Fruit fly (Drosophila melanogaster) whole organism, pupa: ENCODE results near the gene Hph.

Experiments used
- CG10348 ChIP-seq: fragments of 200-800 bp; sonication (Bioruptor generic); IDR thresholded peaks from 2 replicates; pipeline ENCODE4 v1.3.6; 2022; ENCODE audit warnings: missing biosample characterization, missing genetic modification characterization
- CG12605 ChIP-seq: fragments of 200-800 bp; sonication (Bioruptor generic); IDR thresholded peaks from 2 replicates; pipeline ENCODE4 v1.3.6; 2022; ENCODE audit warnings: missing biosample characterization, missing genetic modification characterization
- CG13204 ChIP-seq: fragments of 200-800 bp; sonication (Bioruptor generic); optimal IDR thresholded peaks from 2 replicates; lab custom pipeline; 2018; ENCODE audit warnings: missing biosample characterization, mild to moderate bottlenecking, missing genetic modification characterization, moderate library complexity
- CG14655 ChIP-seq: fragments of 200-800 bp; sonication (Bioruptor generic); optimal IDR thresholded peaks from 3 replicates; lab custom pipeline; 2017; ENCODE audit warnings: mild to moderate bottlenecking, missing biosample characterization, missing genetic modification reagents, missing genetic modification characterization
- CG15710 ChIP-seq: fragments of 200-800 bp; sonication (Bioruptor generic); optimal IDR thresholded peaks from 2 replicates; lab custom pipeline; 2018; ENCODE audit warnings: missing biosample characterization, mild to moderate bottlenecking, missing genetic modification characterization, moderate library complexity
- CG17806 ChIP-seq: fragments of 200-800 bp; sonication (Bioruptor generic); optimal IDR thresholded peaks from 2 replicates; lab custom pipeline; 2018; ENCODE audit warnings: missing biosample characterization, mild to moderate bottlenecking, missing genetic modification characterization, moderate library complexity
- CG32121 ChIP-seq: fragments of 200-800 bp; sonication (Bioruptor generic); IDR thresholded peaks from 2 replicates; pipeline ENCODE4 v1.3.6; 2022; ENCODE audit warnings: missing biosample characterization, missing genetic modification characterization
- CG34367 ChIP-seq: fragments of 200-800 bp; sonication (Bioruptor generic); optimal IDR thresholded peaks from 2 replicates; lab custom pipeline; 2018; ENCODE audit warnings: missing biosample characterization, mild to moderate bottlenecking, missing genetic modification characterization
- CG4496 ChIP-seq: fragments of 200-800 bp; sonication (Bioruptor generic); IDR thresholded peaks from 3 replicates; pipeline ENCODE4 v1.3.6; 2022; ENCODE audit warnings: missing biosample characterization, missing genetic modification characterization
- CG8159 ChIP-seq: fragments of 200-800 bp; sonication (Bioruptor generic); optimal IDR thresholded peaks from 3 replicates; lab custom pipeline; 2018; ENCODE audit warnings: missing biosample characterization, mild to moderate bottlenecking, missing genetic modification characterization, moderate library complexity
- CG8301 ChIP-seq: fragments of 200-800 bp; sonication (Bioruptor generic); optimal IDR thresholded peaks from 2 replicates; lab custom pipeline; 2018; ENCODE audit warnings: missing biosample characterization, mild to moderate bottlenecking, missing genetic modification characterization
- D1 ChIP-seq: fragments of 200-800 bp; sonication (Bioruptor generic); optimal IDR thresholded peaks from 2 replicates; lab custom pipeline; 2018; ENCODE audit warnings: missing biosample characterization, mild to moderate bottlenecking, missing genetic modification characterization, moderate library complexity
- EcR ChIP-seq: fragments of 200-800 bp; sonication (Bioruptor generic); optimal IDR thresholded peaks from 3 replicates; lab custom pipeline; 2019; ENCODE audit warnings: missing biosample characterization, missing genetic modification characterization, mild to moderate bottlenecking, moderate library complexity, missing genetic modification reagents
- Ets98B ChIP-seq: fragments of 200-800 bp; sonication (Bioruptor generic); IDR thresholded peaks from 2 replicates; pipeline ENCODE4 v1.3.6; 2022; ENCODE audit warnings: missing biosample characterization, missing genetic modification characterization
- Pif1A ChIP-seq: fragments of 200-800 bp; sonication (Bioruptor generic); optimal IDR thresholded peaks from 3 replicates; lab custom pipeline; 2016; ENCODE audit warnings: missing biosample characterization, missing genetic modification characterization
- Pif1B ChIP-seq: fragments of 200-800 bp; sonication (Bioruptor generic); optimal IDR thresholded peaks from 3 replicates; lab custom pipeline; 2016; ENCODE audit warnings: missing biosample characterization, missing genetic modification characterization
- Snoo ChIP-seq: fragments of 200-800 bp; sonication (Bioruptor generic); optimal IDR thresholded peaks from 3 replicates; lab custom pipeline; 2017; ENCODE audit warnings: missing biosample characterization, mild to moderate bottlenecking, missing genetic modification characterization, inconsistent platforms
- fd96Ca ChIP-seq: fragments of 200-800 bp; sonication (Bioruptor generic); IDR thresholded peaks from 3 replicates; pipeline ENCODE4 v1.3.6; 2022; ENCODE audit warnings: missing biosample characterization, missing genetic modification characterization
- gl ChIP-seq: fragments of 200-800 bp; sonication (Bioruptor generic); optimal IDR thresholded peaks from 2 replicates; lab custom pipeline; 2018; ENCODE audit warnings: missing biosample characterization, mild to moderate bottlenecking, missing genetic modification characterization
- rn ChIP-seq: fragments of 200-800 bp; sonication (Bioruptor generic); IDR thresholded peaks from 2 replicates; pipeline ENCODE4 v1.3.6; 2022; ENCODE audit warnings: missing biosample characterization, missing genetic modification characterization

Hph gene

dm6 chr3R:5216308-5216765, 40.5 kb upstream of the Hph start:
- TF ChIP-seq EcR (GFP tag; lab: Kevin White, UChicago) (peak; percentile 60), CG15710 (tag; lab: Kevin White, UChicago) (no peak), CG12605 (GFP tag; lab: Robert Waterston, UW) (no peak), gl (tag; lab: Kevin White, UChicago) (no peak), Pif1B (GFP tag; lab: Kevin White, UChicago) (no peak)

dm6 chr3R:5217278-5217714, 39.5 kb upstream of the Hph start, which contains the start of gene cno:
Gene cno (minus strand): TSS chr3R:5217456.
- peak; percentile 8 for TF ChIP-seq Snoo (tag; lab: Kevin White, UChicago)
- TF ChIP-seq CG12605 (GFP tag; lab: Robert Waterston, UW): peak; percentile 46; the same call in 1 of the 2 replicates
- no peak for TF ChIP-seq Pif1B (GFP tag; lab: Kevin White, UChicago)
- TF ChIP-seq D1 (tag; lab: Kevin White, UChicago): no peak
- TF ChIP-seq CG8301 (tag; lab: Kevin White, UChicago): no peak
- no peak for TF ChIP-seq CG10348 (GFP tag; lab: Robert Waterston, UW)
- peak; percentile 48; the same call in 1 of the 2 replicates for TF ChIP-seq Ets98B (GFP tag; lab: Robert Waterston, UW)
- no peak for TF ChIP-seq CG14655 (GFP tag; lab: Kevin White, UChicago)
- 0 out of 3 replicates have a peak, but pooled peaks have one; percentile 22 for TF ChIP-seq fd96Ca (GFP tag; lab: Robert Waterston, UW)
- no peak for TF ChIP-seq gl (tag; lab: Kevin White, UChicago)
- TF ChIP-seq, all 21 proteins: peak for 4

DNA sequence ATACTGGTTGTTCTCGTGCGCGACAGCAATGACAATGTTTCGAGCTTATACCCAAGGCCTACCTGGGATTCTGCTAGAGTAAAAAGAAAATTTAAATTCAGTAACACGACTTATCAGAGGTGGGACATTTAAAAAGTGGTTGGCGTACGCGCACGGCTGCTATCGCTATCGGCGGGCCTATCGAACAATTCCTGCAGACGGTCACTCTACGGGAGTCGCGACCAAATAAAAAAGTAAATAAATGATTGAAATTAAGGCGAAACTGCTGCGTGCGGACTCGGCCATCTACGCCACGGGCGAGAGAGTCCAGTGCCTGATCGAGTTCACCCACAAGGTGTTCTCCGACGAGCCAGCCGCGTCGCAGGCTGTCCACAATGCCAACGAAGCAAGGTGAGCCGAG, 37.4 kb upstream of the Hph start, which contains the start of the genes Prosbeta2R2 and CG1116:
TSS of gene Prosbeta2R2 (minus strand) at position 63 of the 400 bp plus-strand sequence.
TSS of gene CG1116 (plus strand) at position 192 of the 400 bp plus-strand sequence.
- no peak for TF ChIP-seq fd96Ca (GFP tag; lab: Robert Waterston, UW)

- TF ChIP-seq CG34367 (tag; lab: Kevin White, UChicago) (peak; percentile 25), CG15710 (tag; lab: Kevin White, UChicago) (peak; percentile 34), CG17806 (tag; lab: Kevin White, UChicago) (peak; percentile 6), CG4496 (GFP tag; lab: Robert Waterston, UW) (peak; percentile 71), CG12605 (GFP tag; lab: Robert Waterston, UW) (peak; percentile 35; the same call in 1 of the 2 replicates), Ets98B (GFP tag; lab: Robert Waterston, UW) (peak; percentile 57), rn (GFP tag; lab: Robert Waterston, UW) (no peak), gl (tag; lab: Kevin White, UChicago) (peak; percentile 60), Pif1B (GFP tag; lab: Kevin White, UChicago) (no peak), Snoo (tag; lab: Kevin White, UChicago) (peak; percentile 51), EcR (GFP tag; lab: Kevin White, UChicago) (peak; percentile 11), fd96Ca (GFP tag; lab: Robert Waterston, UW) (no peak)
- TF ChIP-seq, all 21 proteins: peak for 9
Observed at dm6 chr3R:5223135-5223534, 33.7 kb upstream of the Hph start, which contains the start of gene CG2604. Gene CG2604 (minus strand): TSS chr3R:5223365.

dm6 chr3R:5223839-5224238, 33.0 kb upstream of the Hph start, which contains the start of gene CG14664:
Gene CG14664 (plus strand): TSS chr3R:5224139.
- TF ChIP-seq CG13204 (no peak), CG32121 (GFP tag; lab: Robert Waterston, UW) (no peak), Pif1B (GFP tag; lab: Kevin White, UChicago) (no peak), fd96Ca (GFP tag; lab: Robert Waterston, UW) (peak; percentile 26; the same call in 1 of the 3 replicates)

DNA sequence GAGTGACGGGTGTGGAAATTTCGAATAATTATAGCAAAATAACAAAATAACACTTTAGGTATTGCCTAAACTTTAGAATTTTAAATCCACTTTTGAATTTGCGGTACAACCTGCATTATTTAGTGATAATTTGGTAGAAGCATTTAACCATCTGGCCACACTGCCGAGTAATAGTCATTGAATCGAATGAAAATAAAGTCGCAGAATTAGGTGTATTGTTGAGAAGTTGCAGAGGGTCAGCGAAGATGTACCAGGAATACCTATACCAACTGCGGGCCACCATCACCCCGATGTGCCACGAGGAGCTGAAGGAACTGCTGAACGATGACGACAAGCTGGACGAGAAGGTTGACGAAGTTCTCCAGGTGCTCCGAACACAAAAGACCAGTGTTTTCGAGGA, 30.8 kb upstream of the Hph start, which contains the start of gene Vps37B:
TSS of gene Vps37B (plus strand) at position 134 of the 400 bp plus-strand sequence.
- TF ChIP-seq EcR (GFP tag; lab: Kevin White, UChicago) (no peak), CG13204 (no peak), Pif1A (GFP tag; lab: Kevin White, UChicago) (no peak), rn (GFP tag; lab: Robert Waterston, UW) (no peak), Snoo (tag; lab: Kevin White, UChicago) (no peak), CG8301 (tag; lab: Kevin White, UChicago) (no peak), Pif1B (GFP tag; lab: Kevin White, UChicago) (no peak)

dm6 chr3R:5229458-5229857, 27.4 kb upstream of the Hph start:
- peak; percentile 14 for TF ChIP-seq EcR (GFP tag; lab: Kevin White, UChicago)
- TF ChIP-seq fd96Ca (GFP tag; lab: Robert Waterston, UW): no peak
- no peak for TF ChIP-seq CG13204
- no peak for TF ChIP-seq CG8159 (tag; lab: Kevin White, UChicago)
- no peak for TF ChIP-seq CG10348 (GFP tag; lab: Robert Waterston, UW)
- no peak for TF ChIP-seq CG15710 (tag; lab: Kevin White, UChicago)
- no peak for TF ChIP-seq Pif1B (GFP tag; lab: Kevin White, UChicago)
- TF ChIP-seq gl (tag; lab: Kevin White, UChicago): no peak
